Worm (Caenorhabditis elegans) whole organism, young adult: ENCODE measurements around the gene R02D5.8.

Experiments
- B0019.2 ChIP-seq: fragments of 200-800 bp; sonication (Bioruptor generic); conservative IDR thresholded peaks from 2 replicates; pipeline ENCODE4 v1.3.6; 2022; ENCODE audit warnings: missing genetic modification reagents, missing genetic modification characterization, missing compliant biosample characterization
- B0035.1 ChIP-seq: sonication (generic microtip); optimal IDR thresholded peaks from 2 replicates; lab custom pipeline; 2016; ENCODE audit warnings: missing genetic modification characterization, mild to moderate bottlenecking, missing compliant biosample characterization, missing genotype, missing genetic modification reagents
- C17E4.6 ChIP-seq: fragments of 200-800 bp; sonication (Bioruptor generic); IDR thresholded peaks from 2 replicates; pipeline ENCODE4 v1.3.6; 2022; ENCODE audit warnings: missing genetic modification reagents, missing genetic modification characterization, missing compliant biosample characterization
- F33H1.4 ChIP-seq: fragments of 200-800 bp; sonication (Bioruptor generic); IDR thresholded peaks from 2 replicates; pipeline ENCODE4 v1.3.6; 2022; ENCODE audit warnings: missing genetic modification reagents, missing genetic modification characterization, missing compliant biosample characterization
- F37B4.10 ChIP-seq: fragments of 200-800 bp; sonication (Bioruptor generic); IDR thresholded peaks from 2 replicates; pipeline ENCODE4 v1.3.6; 2022; ENCODE audit warnings: missing genetic modification characterization, missing compliant biosample characterization
- F55B11.4 ChIP-seq: sonication (generic microtip); optimal IDR thresholded peaks from 2 replicates; lab custom pipeline; 2016; ENCODE audit warnings: missing compliant biosample characterization, missing genetic modification characterization, borderline replicate concordance; ENCODE audit not compliant: insufficient read depth
- F57A8.1 ChIP-seq: fragments of 200-800 bp; sonication (Bioruptor generic); optimal IDR thresholded peaks from 2 replicates; lab custom pipeline; 2018; ENCODE audit warnings: mild to moderate bottlenecking, missing genetic modification characterization, moderate library complexity, missing compliant biosample characterization
- T26A5.8 ChIP-seq: sonication (generic microtip); optimal IDR thresholded peaks from 2 replicates; lab custom pipeline; 2016; ENCODE audit warnings: missing genetic modification characterization, missing compliant biosample characterization
- Y95B8A.8 ChIP-seq: fragments of 200-800 bp; sonication (Bioruptor generic); IDR thresholded peaks from 2 replicates; pipeline ENCODE4 v1.3.6; 2022; ENCODE audit warnings: missing genetic modification reagents, missing genetic modification characterization, missing compliant biosample characterization
- aptf-3 ChIP-seq: fragments of 200-800 bp; sonication (Bioruptor generic); IDR thresholded peaks from 2 replicates; pipeline ENCODE4 v1.3.6; 2022; ENCODE audit warnings: missing genetic modification characterization, missing compliant biosample characterization
- atf-7 ChIP-seq: sonication (generic microtip); optimal IDR thresholded peaks from 2 replicates; lab custom pipeline; 2017; ENCODE audit warnings: mild to moderate bottlenecking, missing genetic modification characterization, missing compliant biosample characterization
- attf-3 ChIP-seq: fragments of 200-800 bp; sonication (Bioruptor generic); conservative IDR thresholded peaks from 2 replicates; pipeline ENCODE4 v1.3.6; 2022; ENCODE audit warnings: missing genetic modification reagents, missing genetic modification characterization, missing compliant biosample characterization
- attf-5 ChIP-seq: fragments of 200-800 bp; sonication (Bioruptor generic); optimal IDR thresholded peaks from 2 replicates; lab custom pipeline; 2018; ENCODE audit warnings: mild to moderate bottlenecking, missing genetic modification characterization, missing compliant biosample characterization
- bed-1 ChIP-seq: fragments of 200-800 bp; sonication (Bioruptor generic); IDR thresholded peaks from 2 replicates; pipeline ENCODE4 v1.3.6; 2022; ENCODE audit warnings: missing genetic modification reagents, missing genetic modification characterization, missing compliant biosample characterization
- bed-2 ChIP-seq: fragments of 200-800 bp; sonication (Bioruptor generic); IDR thresholded peaks from 2 replicates; pipeline ENCODE4 v1.3.6; 2022; ENCODE audit warnings: missing genetic modification reagents, missing genetic modification characterization, missing compliant biosample characterization
- ccch-3 ChIP-seq: fragments of 200-800 bp; sonication (Bioruptor generic); optimal IDR thresholded peaks from 2 replicates; lab custom pipeline; 2018; ENCODE audit warnings: mild to moderate bottlenecking, missing genetic modification characterization, missing compliant biosample characterization
- cebp-2 ChIP-seq: fragments of 200-800 bp; sonication (Bioruptor generic); IDR thresholded peaks from 2 replicates; pipeline ENCODE4 v1.3.6; 2022; ENCODE audit warnings: missing genetic modification characterization, missing compliant biosample characterization
- ceh-40 ChIP-seq: fragments of 200-800 bp; sonication (Bioruptor generic); IDR thresholded peaks from 2 replicates; pipeline ENCODE4 v1.3.6; 2022; ENCODE audit warnings: missing genetic modification characterization, missing compliant biosample characterization
- chd-7 ChIP-seq: sonication (generic microtip); optimal IDR thresholded peaks from 2 replicates; lab custom pipeline; 2016; ENCODE audit warnings: mild to moderate bottlenecking, missing genetic modification characterization, moderate library complexity, missing compliant biosample characterization
- dpl-1 ChIP-seq: fragments of 150-350 bp; optimal IDR thresholded peaks from 2 replicates; lab custom pipeline; 2014; ENCODE audit warnings: missing biosample characterization, missing genetic modification reagents, missing genetic modification characterization
- fkh-3 ChIP-seq: sonication (generic microtip); optimal IDR thresholded peaks from 2 replicates; lab custom pipeline; 2016; ENCODE audit warnings: mild to moderate bottlenecking, missing genetic modification characterization, missing compliant biosample characterization
- gei-17 ChIP-seq: fragments of 200-800 bp; sonication (Bioruptor generic); optimal IDR thresholded peaks from 2 replicates; lab custom pipeline; 2018; ENCODE audit warnings: mild to moderate bottlenecking, missing genetic modification characterization, missing compliant biosample characterization
- him-1 ChIP-seq: sonication (generic microtip); optimal IDR thresholded peaks from 2 replicates; lab custom pipeline; 2016; ENCODE audit warnings: missing genotype, missing genetic modification reagents, missing genetic modification characterization, missing compliant biosample characterization
- lag-1 ChIP-seq: fragments of 200-800 bp; sonication (Bioruptor generic); IDR thresholded peaks from 2 replicates; pipeline ENCODE4 v1.3.6; 2022; ENCODE audit warnings: missing genetic modification reagents, missing genetic modification characterization, missing compliant biosample characterization
- let-526 ChIP-seq: fragments of 200-800 bp; sonication (Bioruptor generic); IDR thresholded peaks from 2 replicates; pipeline ENCODE4 v1.3.6; 2022; ENCODE audit warnings: missing genetic modification reagents, missing genetic modification characterization, missing compliant biosample characterization
- lin-26 ChIP-seq: fragments of 200-800 bp; sonication (Bioruptor generic); IDR thresholded peaks from 2 replicates; pipeline ENCODE4 v1.3.6; 2022; ENCODE audit warnings: missing genetic modification reagents, missing genetic modification characterization, missing compliant biosample characterization
- lin-40 ChIP-seq: sonication (generic microtip); optimal IDR thresholded peaks from 2 replicates; lab custom pipeline; 2016; ENCODE audit warnings: missing genetic modification characterization, mild to moderate bottlenecking, missing compliant biosample characterization, missing genotype, missing genetic modification reagents
- lin-54 ChIP-seq: fragments of 200-800 bp; sonication (Bioruptor generic); optimal IDR thresholded peaks from 2 replicates; lab custom pipeline; 2018; ENCODE audit warnings: mild to moderate bottlenecking, missing genetic modification characterization, missing compliant biosample characterization
- madf-8 ChIP-seq: fragments of 200-800 bp; sonication (Bioruptor generic); conservative IDR thresholded peaks from 2 replicates; pipeline ENCODE4 v1.3.6; 2022; ENCODE audit warnings: missing genetic modification reagents, missing genetic modification characterization, missing compliant biosample characterization
- nfyb-1 ChIP-seq: fragments of 200-800 bp; sonication (Bioruptor generic); IDR thresholded peaks from 2 replicates; pipeline ENCODE4 v1.3.6; 2022; ENCODE audit warnings: missing genetic modification reagents, missing genetic modification characterization, missing compliant biosample characterization
- nhr-120 ChIP-seq: fragments of 200-800 bp; sonication (Bioruptor generic); IDR thresholded peaks from 2 replicates; pipeline ENCODE4 v1.3.6; 2022; ENCODE audit warnings: missing genetic modification characterization, missing compliant biosample characterization
- nhr-27 ChIP-seq: fragments of 200-800 bp; sonication (Bioruptor generic); optimal IDR thresholded peaks from 2 replicates; lab custom pipeline; 2018; ENCODE audit warnings: mild to moderate bottlenecking, missing genetic modification characterization, moderate library complexity, missing compliant biosample characterization
- nhr-80 ChIP-seq: sonication (generic microtip); optimal IDR thresholded peaks from 2 replicates; lab custom pipeline; 2016; ENCODE audit warnings: missing genetic modification characterization, missing compliant biosample characterization
- rcor-1 ChIP-seq: fragments of 200-800 bp; sonication (Bioruptor generic); IDR thresholded peaks from 2 replicates; pipeline ENCODE4 v1.3.6; 2022; ENCODE audit warnings: missing genetic modification reagents, missing genetic modification characterization, missing compliant biosample characterization
- rec-8 ChIP-seq, 2 experiments: sonication (generic microtip); optimal IDR thresholded peaks; 2 replicates each; lab custom pipeline; 2016; ENCODE audit warnings: mild to moderate bottlenecking in 2 of 2, missing genetic modification characterization in 2 of 2, missing genetic modification reagents in 2 of 2, missing genotype in 2 of 2, missing biosample characterization in 1 of 2, missing compliant biosample characterization in 1 of 2, moderate library complexity in 1 of 2
- sea-2 ChIP-seq: fragments of 200-800 bp; sonication (Bioruptor generic); IDR thresholded peaks from 2 replicates; pipeline ENCODE4 v1.3.6; 2022; ENCODE audit warnings: missing genetic modification characterization, missing compliant biosample characterization
- somi-1 ChIP-seq: fragments of 200-800 bp; sonication (Bioruptor generic); optimal IDR thresholded peaks from 2 replicates; lab custom pipeline; 2018; ENCODE audit warnings: mild to moderate bottlenecking, missing genetic modification characterization, missing compliant biosample characterization
- tbx-9 ChIP-seq: sonication (generic microtip); optimal IDR thresholded peaks from 2 replicates; lab custom pipeline; 2016; ENCODE audit warnings: borderline replicate concordance, missing genetic modification characterization, inconsistent platforms, missing compliant biosample characterization
- unc-62 ChIP-seq: fragments of 150-350 bp; optimal IDR thresholded peaks from 2 replicates; lab custom pipeline; 2014; ENCODE audit warnings: missing biosample characterization, missing genetic modification reagents, missing genetic modification characterization
- xnd-1 ChIP-seq: sonication (generic microtip); optimal IDR thresholded peaks from 2 replicates; lab custom pipeline; 2016; ENCODE audit warnings: missing genotype, missing genetic modification reagents, missing genetic modification characterization, missing compliant biosample characterization
- ztf-26 ChIP-seq: sonication (generic microtip); optimal IDR thresholded peaks from 2 replicates; lab custom pipeline; 2017; ENCODE audit warnings: missing genetic modification characterization, missing compliant biosample characterization

The R02D5.8 gene

ce11 chrV:14495493-14495892 lies 23.7 kb downstream of the R02D5.8 start (continued):
- TF ChIP-seq rcor-1 (GFP tag; lab: Robert Waterston, UW) (no peak), unc-62 (GFP tag; lab: Kevin White, UChicago) (no peak), lag-1 (GFP tag; lab: Robert Waterston, UW) (no peak)
- TF ChIP-seq, all 124 proteins: peak for 0

- no peak for TF ChIP-seq him-1 (tag; lab: Kevin White, UChicago)
- no peak for TF ChIP-seq atf-7 (tag; lab: Kevin White, UChicago)
- no peak for TF ChIP-seq lin-40 (tag; lab: Kevin White, UChicago)
- no peak for TF ChIP-seq nhr-27 (tag; lab: Kevin White, UChicago)
- no peak for TF ChIP-seq madf-8 (GFP tag; lab: Robert Waterston, UW)
- TF ChIP-seq ceh-40: no peak
- no peak for TF ChIP-seq nfyb-1 (GFP tag; lab: Robert Waterston, UW)
- TF ChIP-seq somi-1 (GFP tag; lab: Kevin White, UChicago): no peak
- no peak for TF ChIP-seq Y95B8A.8 (GFP tag; lab: Robert Waterston, UW)
- TF ChIP-seq cebp-2 (GFP tag; lab: Robert Waterston, UW): no peak
- TF ChIP-seq rec-8 (tag; optimal IDR thresholded peaks at IDR 0.05; lab: Kevin White, UChicago): no peak
- no peak for TF ChIP-seq lin-26
- no peak for TF ChIP-seq B0035.1 (tag; lab: Kevin White, UChicago)
- no peak for TF ChIP-seq F33H1.4 (GFP tag; lab: Robert Waterston, UW)
- TF ChIP-seq attf-3 (GFP tag; lab: Robert Waterston, UW): no peak
- no peak for TF ChIP-seq let-526 (GFP tag; lab: Robert Waterston, UW)
- TF ChIP-seq C17E4.6: no peak
These were observed 25.5 kb downstream of the R02D5.8 start for ce11 chrV:14493665-14494064.

ce11 chrV:14491097-14491496 lies 28.1 kb downstream of the R02D5.8 start:
- TF ChIP-seq xnd-1 (tag; lab: Kevin White, UChicago) (no peak), chd-7 (tag; lab: Kevin White, UChicago) (no peak)
- TF ChIP-seq, all 124 proteins: peak for 0

- TF ChIP-seq lin-26 (no peak), gei-17 (GFP tag; lab: Kevin White, UChicago) (no peak), F55B11.4 (no peak)
These were observed 34.6 kb downstream of the R02D5.8 start, which contains the start of gene R02D5.4 for ce11 chrV:14484582-14484981. Gene R02D5.4, minus strand, starts transcription at chrV:14484682.

- TF ChIP-seq nhr-80 (tag; lab: Kevin White, UChicago) (peak; percentile 58), dpl-1 (GFP tag; lab: Kevin White, UChicago) (no peak)
These were observed 36.4 kb downstream of the R02D5.8 start, which contains the start of gene R02D5.3 for ce11 chrV:14482728-14483210. Gene R02D5.3, plus strand, starts transcription at chrV:14483160.

ce11 chrV:14481987-14482386 lies 37.2 kb downstream of the R02D5.8 start, which contains the start of gene R02D5.10:
Gene R02D5.10, plus strand, starts transcription at chrV:14482287.
- TF ChIP-seq bed-2 (GFP tag; lab: Robert Waterston, UW): no peak
- TF ChIP-seq T26A5.8 (tag; lab: Kevin White, UChicago): no peak
- no peak for TF ChIP-seq atf-7 (tag; lab: Kevin White, UChicago)
- no peak for TF ChIP-seq F57A8.1 (GFP tag; lab: Kevin White, UChicago)
- TF ChIP-seq B0019.2 (GFP tag; lab: Robert Waterston, UW): no peak
- no peak for TF ChIP-seq bed-1
- no peak for TF ChIP-seq sea-2
- no peak for TF ChIP-seq attf-5 (GFP tag; lab: Kevin White, UChicago)
- TF ChIP-seq nhr-120 (GFP tag; lab: Robert Waterston, UW): no peak
- TF ChIP-seq tbx-9 (tag; lab: Kevin White, UChicago): no peak
- no peak for TF ChIP-seq lin-54 (GFP tag; lab: Kevin White, UChicago)
- no peak for TF ChIP-seq aptf-3 (GFP tag; lab: Robert Waterston, UW)
- TF ChIP-seq F37B4.10 (GFP tag; lab: Robert Waterston, UW): no peak
- TF ChIP-seq fkh-3 (tag; lab: Kevin White, UChicago): no peak
- no peak for TF ChIP-seq ztf-26 (tag; lab: Kevin White, UChicago)
- TF ChIP-seq ccch-3: no peak
- TF ChIP-seq, all 124 proteins: peak for 0
